Worm (Caenorhabditis elegans) whole organism, late embryonic: ENCODE measurements around the gene mob-3.

ENCODE experiments used
- C38D4.7 ChIP-seq: fragments of 200-800 bp; sonication (Bioruptor generic); optimal IDR thresholded peaks from 2 replicates; lab custom pipeline; 2018; ENCODE audit warnings: mild to moderate bottlenecking, missing genetic modification characterization, moderate library complexity, missing compliant biosample characterization
- K09A11.1 ChIP-seq: sonication (generic microtip); optimal IDR thresholded peaks from 2 replicates; lab custom pipeline; 2017; ENCODE audit warnings: antibody characterized with exemption, mild to moderate bottlenecking, missing genetic modification characterization, missing compliant biosample characterization; ENCODE audit not compliant: insufficient read depth
- T23F11.4 ChIP-seq: fragments of 200-800 bp; sonication (Bioruptor generic); optimal IDR thresholded peaks from 2 replicates; lab custom pipeline; 2018; ENCODE audit warnings: mild to moderate bottlenecking, missing genetic modification characterization, missing compliant biosample characterization
- ama-1 ChIP-seq: fragments of 150-350 bp; optimal IDR thresholded peaks from 2 replicates; lab custom pipeline; 2014
- ceh-14 ChIP-seq: sonication (generic microtip); optimal IDR thresholded peaks from 2 replicates; lab custom pipeline; 2016; ENCODE audit warnings: missing genotype, missing genetic modification characterization, missing compliant biosample characterization
- ceh-18 ChIP-seq: sonication (generic microtip); optimal IDR thresholded peaks from 2 replicates; lab custom pipeline; 2016; ENCODE audit warnings: missing genetic modification characterization, missing compliant biosample characterization
- ceh-19 ChIP-seq: fragments of 200-800 bp; sonication (Bioruptor generic); optimal IDR thresholded peaks from 2 replicates; lab custom pipeline; 2018; ENCODE audit warnings: mild to moderate bottlenecking, missing genetic modification characterization, missing compliant biosample characterization
- ceh-2 ChIP-seq: sonication (generic microtip); optimal IDR thresholded peaks from 2 replicates; lab custom pipeline; 2016; ENCODE audit warnings: missing genotype, missing genetic modification characterization, missing compliant biosample characterization
- ceh-22 ChIP-seq: sonication (generic microtip); optimal IDR thresholded peaks from 2 replicates; lab custom pipeline; 2017; ENCODE audit warnings: missing biosample characterization, missing genetic modification characterization
- ceh-24 ChIP-seq: sonication (generic microtip); optimal IDR thresholded peaks from 2 replicates; lab custom pipeline; 2016; ENCODE audit warnings: mild to moderate bottlenecking, missing genetic modification characterization, missing compliant biosample characterization
- ceh-30 ChIP-seq: fragments of 150-350 bp; optimal IDR thresholded peaks from 2 replicates; lab custom pipeline; 2014; ENCODE audit warnings: missing biosample characterization, missing genetic modification characterization
- ceh-31 ChIP-seq: sonication (generic microtip); optimal IDR thresholded peaks from 2 replicates; lab custom pipeline; 2016; ENCODE audit warnings: missing genetic modification characterization, missing compliant biosample characterization
- ceh-34 ChIP-seq: sonication (generic microtip); optimal IDR thresholded peaks from 2 replicates; lab custom pipeline; 2016; ENCODE audit warnings: mild to moderate bottlenecking, missing genetic modification characterization, missing compliant biosample characterization
- ceh-45 ChIP-seq: fragments of 200-800 bp; sonication (Bioruptor generic); IDR thresholded peaks from 2 replicates; pipeline ENCODE4 v1.3.6; 2022; ENCODE audit warnings: missing genetic modification reagents, missing genetic modification characterization, missing compliant biosample characterization
- dmd-4 ChIP-seq: sonication (generic microtip); optimal IDR thresholded peaks from 2 replicates; lab custom pipeline; 2016; ENCODE audit warnings: borderline replicate concordance, missing genetic modification characterization, missing compliant biosample characterization
- dve-1 ChIP-seq: sonication (generic microtip); optimal IDR thresholded peaks from 2 replicates; lab custom pipeline; 2017; ENCODE audit warnings: antibody characterized with exemption, mild to moderate bottlenecking, missing genetic modification characterization, missing compliant biosample characterization
- elt-4 ChIP-seq: sonication (generic microtip); optimal IDR thresholded peaks from 2 replicates; lab custom pipeline; 2016; ENCODE audit warnings: missing genetic modification characterization, missing compliant biosample characterization
- fax-1 ChIP-seq: sonication (generic microtip); optimal IDR thresholded peaks from 2 replicates; lab custom pipeline; 2016; ENCODE audit warnings: missing genotype, missing genetic modification characterization, missing compliant biosample characterization
- fkh-10 ChIP-seq: fragments of 150-350 bp; optimal IDR thresholded peaks from 2 replicates; lab custom pipeline; 2014; ENCODE audit warnings: missing biosample characterization, missing genetic modification reagents, missing genetic modification characterization
- gmeb-2 ChIP-seq: sonication (generic microtip); optimal IDR thresholded peaks from 2 replicates; lab custom pipeline; 2016; ENCODE audit warnings: missing genetic modification characterization, inconsistent platforms, missing compliant biosample characterization
- hlh-15 ChIP-seq: sonication (generic microtip); optimal IDR thresholded peaks from 2 replicates; lab custom pipeline; 2016; ENCODE audit warnings: missing genetic modification characterization, missing compliant biosample characterization
- hlh-6 ChIP-seq: sonication (generic microtip); optimal IDR thresholded peaks from 2 replicates; lab custom pipeline; 2016; ENCODE audit warnings: missing genotype, missing genetic modification characterization, missing compliant biosample characterization
- hlh-8 ChIP-seq: sonication (generic microtip); optimal IDR thresholded peaks from 2 replicates; lab custom pipeline; 2016; ENCODE audit warnings: missing genotype, missing genetic modification characterization, missing compliant biosample characterization
- lim-6 ChIP-seq: sonication (generic microtip); optimal IDR thresholded peaks from 2 replicates; lab custom pipeline; 2016; ENCODE audit warnings: missing genetic modification characterization, missing compliant biosample characterization
- lin-11 ChIP-seq: fragments of 200-800 bp; sonication (Bioruptor generic); optimal IDR thresholded peaks from 2 replicates; lab custom pipeline; 2018; ENCODE audit warnings: mild to moderate bottlenecking, missing genetic modification characterization, missing compliant biosample characterization
- madf-2 ChIP-seq: sonication (generic microtip); optimal IDR thresholded peaks from 2 replicates; lab custom pipeline; 2017; ENCODE audit warnings: missing genetic modification characterization, missing compliant biosample characterization
- nfya-1 ChIP-seq: sonication (generic microtip); optimal IDR thresholded peaks from 2 replicates; lab custom pipeline; 2017; ENCODE audit warnings: missing genetic modification characterization, mild to moderate bottlenecking, missing compliant biosample characterization, antibody characterized with exemption, moderate library complexity
- nhr-232 ChIP-seq: sonication (generic microtip); optimal IDR thresholded peaks from 2 replicates; lab custom pipeline; 2016; ENCODE audit warnings: missing genetic modification characterization, missing compliant biosample characterization
- npax-4 ChIP-seq: sonication (generic microtip); optimal IDR thresholded peaks from 2 replicates; lab custom pipeline; 2016; ENCODE audit warnings: missing genetic modification characterization, missing compliant biosample characterization
- odd-2 ChIP-seq: sonication (generic microtip); optimal IDR thresholded peaks from 2 replicates; lab custom pipeline; 2017; ENCODE audit warnings: antibody characterized with exemption, mild to moderate bottlenecking, missing genetic modification characterization, missing compliant biosample characterization
- pax-1 ChIP-seq: fragments of 150-350 bp; optimal IDR thresholded peaks from 2 replicates; lab custom pipeline; 2014; ENCODE audit warnings: missing biosample characterization, missing genetic modification characterization
- pha-4 ChIP-seq: fragments of 150-350 bp; optimal IDR thresholded peaks from 2 replicates; lab custom pipeline; 2018; ENCODE audit warnings: missing biosample characterization, missing genetic modification reagents, missing genetic modification characterization
- pqm-1 ChIP-seq: sonication (generic microtip); optimal IDR thresholded peaks from 2 replicates; lab custom pipeline; 2016; ENCODE audit warnings: missing genetic modification characterization, missing compliant biosample characterization
- sdc-2 ChIP-seq: sonication (generic microtip); optimal IDR thresholded peaks from 2 replicates; lab custom pipeline; 2016; ENCODE audit warnings: missing genotype, missing genetic modification characterization, missing compliant biosample characterization
- sox-4 ChIP-seq: sonication (generic microtip); optimal IDR thresholded peaks from 2 replicates; lab custom pipeline; 2017; ENCODE audit warnings: mild to moderate bottlenecking, missing genetic modification characterization, inconsistent platforms, missing compliant biosample characterization
- syd-9 ChIP-seq: sonication (generic microtip); optimal IDR thresholded peaks from 2 replicates; lab custom pipeline; 2016; ENCODE audit warnings: mild to moderate bottlenecking, missing genetic modification characterization, moderate library complexity, missing compliant biosample characterization
- tbx-2 ChIP-seq: sonication (generic microtip); optimal IDR thresholded peaks from 2 replicates; lab custom pipeline; 2016; ENCODE audit warnings: missing genetic modification characterization, missing compliant biosample characterization
- ttx-3 ChIP-seq: sonication (generic microtip); optimal IDR thresholded peaks from 2 replicates; lab custom pipeline; 2016; ENCODE audit warnings: missing genetic modification reagents, missing genetic modification characterization, missing compliant biosample characterization
- unc-3 ChIP-seq, 2 experiments: fragments of 200-800 bp in 1 of 2; sonication (Bioruptor generic) in 1 of 2; sonication (generic microtip) in 1 of 2; conservative IDR thresholded peaks in 1 of 2; optimal IDR thresholded peaks in 1 of 2; 2 replicates each; pipeline versions ENCODE4 v1.3.6 to Lab custom; 2016 to 2022; ENCODE audit warnings: missing compliant biosample characterization in 2 of 2, missing genetic modification characterization in 2 of 2, missing genetic modification reagents in 1 of 2
- unc-42 ChIP-seq: sonication (generic microtip); optimal IDR thresholded peaks from 2 replicates; lab custom pipeline; 2016; ENCODE audit warnings: missing genotype, missing genetic modification characterization, missing compliant biosample characterization
- unc-55 ChIP-seq: sonication (generic microtip); optimal IDR thresholded peaks from 2 replicates; lab custom pipeline; 2017; ENCODE audit warnings: missing biosample characterization, missing genetic modification reagents, missing genetic modification characterization
- zip-5 ChIP-seq: sonication (generic microtip); optimal IDR thresholded peaks from 2 replicates; lab custom pipeline; 2016; ENCODE audit warnings: missing genetic modification characterization, missing compliant biosample characterization

mob-3 gene

DNA sequence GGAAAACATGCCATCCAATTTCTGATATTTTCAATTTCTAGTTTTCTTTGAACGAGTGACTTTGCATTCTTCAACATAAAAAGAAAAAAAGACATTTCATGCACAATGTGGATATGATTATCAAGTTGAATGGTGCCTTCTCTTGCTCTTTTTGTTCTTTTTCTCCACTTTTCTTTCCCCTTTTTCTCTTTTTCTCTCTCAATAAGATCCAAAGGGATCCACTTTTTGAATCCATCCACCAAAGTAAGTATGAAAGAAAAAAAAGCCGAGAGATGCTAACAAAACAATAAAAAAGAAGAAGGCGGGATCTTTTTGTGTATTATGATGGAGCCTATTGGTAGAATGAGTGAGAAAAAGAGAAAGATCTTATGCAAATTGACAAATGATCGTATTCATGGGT is 18.6 kb upstream of the mob-3 start:
- no peak for TF ChIP-seq unc-3 (GFP tag; conservative IDR thresholded peaks at IDR 0.05; lab: Robert Waterston, UW)
- TF ChIP-seq unc-3 (tag; optimal IDR thresholded peaks at IDR 0.05; lab: Kevin White, UChicago): no peak
- TF ChIP-seq ceh-22: no peak
- peak; percentile 5 for TF ChIP-seq unc-42 (tag; lab: Kevin White, UChicago)
- TF ChIP-seq dmd-4: no peak

DNA sequence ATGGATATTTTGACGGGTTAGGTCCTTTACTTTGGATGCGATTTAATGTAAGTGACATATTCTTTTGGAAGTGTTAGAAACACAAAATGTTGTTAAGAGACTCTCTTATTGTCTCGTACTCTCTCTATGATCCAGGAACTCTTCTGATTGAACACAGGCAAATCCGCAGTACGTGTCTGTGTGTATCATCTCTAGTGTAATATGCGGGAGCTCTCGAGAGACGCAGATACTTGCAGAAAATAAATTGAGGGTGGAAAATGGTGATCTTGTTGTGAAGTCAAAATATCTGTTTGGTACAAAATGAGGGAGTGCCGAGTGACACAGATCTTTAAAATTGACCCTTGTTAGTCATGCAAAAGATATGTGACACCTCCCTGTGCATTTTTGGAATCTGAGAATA is 17.9 kb upstream of the mob-3 start:
- TF ChIP-seq ceh-30 (tag; lab: Kevin White, UChicago) (no peak), sox-4 (no peak), lin-11 (no peak)

- TF ChIP-seq fkh-10 (GFP tag; lab: Kevin White, UChicago) (no peak), ceh-19 (GFP tag; lab: Kevin White, UChicago) (no peak), ceh-30 (tag; lab: Kevin White, UChicago) (no peak), unc-42 (tag; lab: Kevin White, UChicago) (no peak), ceh-14 (tag; lab: Kevin White, UChicago) (no peak), elt-4 (tag; lab: Kevin White, UChicago) (no peak), ttx-3 (tag; lab: Kevin White, UChicago) (no peak), pax-1 (no peak), sdc-2 (tag; lab: Kevin White, UChicago) (no peak), fax-1 (tag; lab: Kevin White, UChicago) (no peak), ama-1 (lab: Kevin White, UChicago) (no peak), hlh-6 (tag; lab: Kevin White, UChicago) (no peak), C38D4.7 (GFP tag; lab: Kevin White, UChicago) (no peak), lim-6 (tag; lab: Kevin White, UChicago) (no peak), nhr-232 (no peak), ceh-24 (no peak)
These were observed 16.3 kb upstream of the mob-3 start, which contains the start of the genes C48A7.16 and egl-19 for ce11 chrIV:7404934-7405632. Gene C48A7.16 (plus strand): TSS chrIV:7405477. Gene egl-19 (plus strand): TSS chrIV:7405582.

- TF ChIP-seq unc-42 (tag; lab: Kevin White, UChicago) (peak; percentile 61), lim-6 (tag; lab: Kevin White, UChicago) (no peak), ceh-31 (tag; lab: Kevin White, UChicago) (peak; percentile 11)
These were observed 14.7 kb upstream of the mob-3 start for ce11 chrIV:7403422-7403821.

ce11 chrIV:7402077-7402476 is 13.3 kb upstream of the mob-3 start:
- TF ChIP-seq zip-5 (tag; lab: Kevin White, UChicago): no peak
- TF ChIP-seq syd-9 (tag; lab: Kevin White, UChicago): peak; percentile 27
- TF ChIP-seq fkh-10 (GFP tag; lab: Kevin White, UChicago): peak; percentile 58
- TF ChIP-seq K09A11.1 (tag; lab: Kevin White, UChicago): no peak
- TF ChIP-seq unc-55 (GFP tag; lab: Kevin White, UChicago): peak; percentile 48
- peak; percentile 66 for TF ChIP-seq ceh-34 (tag; lab: Kevin White, UChicago)
- no peak for TF ChIP-seq odd-2 (tag; lab: Kevin White, UChicago)
- TF ChIP-seq hlh-15: no peak
- peak; percentile 71 for TF ChIP-seq ceh-18 (tag; lab: Kevin White, UChicago)
- no peak for TF ChIP-seq pha-4 (tag; lab: Kevin White, UChicago)
- TF ChIP-seq ceh-24: no peak
- peak; percentile 7 for TF ChIP-seq C38D4.7 (GFP tag; lab: Kevin White, UChicago)
- TF ChIP-seq gmeb-2 (tag; lab: Kevin White, UChicago): no peak
- TF ChIP-seq nhr-232: no peak
- TF ChIP-seq tbx-2 (tag; lab: Kevin White, UChicago): peak; percentile 75
- no peak for TF ChIP-seq npax-4 (tag; lab: Kevin White, UChicago)
- peak; percentile 67 for TF ChIP-seq unc-42 (tag; lab: Kevin White, UChicago)
- peak; percentile 87 for TF ChIP-seq nfya-1 (tag; lab: Kevin White, UChicago)
- peak; percentile 61 for TF ChIP-seq ceh-19 (GFP tag; lab: Kevin White, UChicago)
- no peak for TF ChIP-seq ceh-45 (GFP tag; lab: Robert Waterston, UW)
- TF ChIP-seq ceh-31 (tag; lab: Kevin White, UChicago): peak; percentile 91
- TF ChIP-seq sox-4: no peak
- no peak for TF ChIP-seq ceh-30 (tag; lab: Kevin White, UChicago)
- TF ChIP-seq dve-1 (tag; lab: Kevin White, UChicago): no peak
- peak; percentile 76 for TF ChIP-seq ceh-14 (tag; lab: Kevin White, UChicago)
- no peak for TF ChIP-seq pqm-1 (tag; lab: Kevin White, UChicago)
- peak; percentile 20 for TF ChIP-seq ceh-2 (tag; lab: Kevin White, UChicago)
- TF ChIP-seq fax-1 (tag; lab: Kevin White, UChicago): peak; percentile 41
- no peak for TF ChIP-seq T23F11.4
- TF ChIP-seq hlh-8 (tag; lab: Kevin White, UChicago): no peak
- TF ChIP-seq madf-2 (tag; lab: Kevin White, UChicago): peak; percentile 22
